Worm (Caenorhabditis elegans) whole organism, late embryonic: Measurements from ENCODE around the gene git-1.

Experiments
- F13H6.1 ChIP-seq: sonication (generic microtip); optimal IDR thresholded peaks from 2 replicates; lab custom pipeline; 2016; ENCODE audit warnings: missing genetic modification characterization, missing compliant biosample characterization
- T23F11.4 ChIP-seq: fragments of 200-800 bp; sonication (Bioruptor generic); optimal IDR thresholded peaks from 2 replicates; lab custom pipeline; 2018; ENCODE audit warnings: mild to moderate bottlenecking, missing genetic modification characterization, missing compliant biosample characterization
- ama-1 ChIP-seq: fragments of 150-350 bp; optimal IDR thresholded peaks from 2 replicates; lab custom pipeline; 2014
- ceh-14 ChIP-seq: sonication (generic microtip); optimal IDR thresholded peaks from 2 replicates; lab custom pipeline; 2016; ENCODE audit warnings: missing genotype, missing genetic modification characterization, missing compliant biosample characterization
- ceh-18 ChIP-seq: sonication (generic microtip); optimal IDR thresholded peaks from 2 replicates; lab custom pipeline; 2016; ENCODE audit warnings: missing genetic modification characterization, missing compliant biosample characterization
- ceh-19 ChIP-seq: fragments of 200-800 bp; sonication (Bioruptor generic); optimal IDR thresholded peaks from 2 replicates; lab custom pipeline; 2018; ENCODE audit warnings: mild to moderate bottlenecking, missing genetic modification characterization, missing compliant biosample characterization
- ceh-2 ChIP-seq: sonication (generic microtip); optimal IDR thresholded peaks from 2 replicates; lab custom pipeline; 2016; ENCODE audit warnings: missing genotype, missing genetic modification characterization, missing compliant biosample characterization
- ceh-22 ChIP-seq: sonication (generic microtip); optimal IDR thresholded peaks from 2 replicates; lab custom pipeline; 2017; ENCODE audit warnings: missing biosample characterization, missing genetic modification characterization
- ceh-24 ChIP-seq: sonication (generic microtip); optimal IDR thresholded peaks from 2 replicates; lab custom pipeline; 2016; ENCODE audit warnings: mild to moderate bottlenecking, missing genetic modification characterization, missing compliant biosample characterization
- ceh-30 ChIP-seq: fragments of 150-350 bp; optimal IDR thresholded peaks from 2 replicates; lab custom pipeline; 2014; ENCODE audit warnings: missing biosample characterization, missing genetic modification characterization
- ceh-34 ChIP-seq: sonication (generic microtip); optimal IDR thresholded peaks from 2 replicates; lab custom pipeline; 2016; ENCODE audit warnings: mild to moderate bottlenecking, missing genetic modification characterization, missing compliant biosample characterization
- ceh-45 ChIP-seq: fragments of 200-800 bp; sonication (Bioruptor generic); IDR thresholded peaks from 2 replicates; pipeline ENCODE4 v1.3.6; 2022; ENCODE audit warnings: missing genetic modification reagents, missing genetic modification characterization, missing compliant biosample characterization
- ceh-48 ChIP-seq: sonication (generic microtip); optimal IDR thresholded peaks from 2 replicates; lab custom pipeline; 2016; ENCODE audit warnings: missing genetic modification characterization, inconsistent platforms, missing compliant biosample characterization
- ceh-9 ChIP-seq: sonication (generic microtip); optimal IDR thresholded peaks from 2 replicates; lab custom pipeline; 2016; ENCODE audit warnings: mild to moderate bottlenecking, missing genetic modification characterization, inconsistent platforms, missing compliant biosample characterization
- che-1 ChIP-seq: sonication (generic microtip); optimal IDR thresholded peaks from 2 replicates; lab custom pipeline; 2016; ENCODE audit warnings: mild to moderate bottlenecking, missing genetic modification characterization, missing compliant biosample characterization
- dmd-4 ChIP-seq: sonication (generic microtip); optimal IDR thresholded peaks from 2 replicates; lab custom pipeline; 2016; ENCODE audit warnings: borderline replicate concordance, missing genetic modification characterization, missing compliant biosample characterization
- dve-1 ChIP-seq: sonication (generic microtip); optimal IDR thresholded peaks from 2 replicates; lab custom pipeline; 2017; ENCODE audit warnings: antibody characterized with exemption, mild to moderate bottlenecking, missing genetic modification characterization, missing compliant biosample characterization
- elt-2 ChIP-seq: sonication (generic microtip); optimal IDR thresholded peaks from 2 replicates; lab custom pipeline; 2016; ENCODE audit warnings: missing genetic modification reagents, missing genetic modification characterization, missing compliant biosample characterization
- elt-4 ChIP-seq: sonication (generic microtip); optimal IDR thresholded peaks from 2 replicates; lab custom pipeline; 2016; ENCODE audit warnings: missing genetic modification characterization, missing compliant biosample characterization
- ets-4 ChIP-seq: sonication (generic microtip); optimal IDR thresholded peaks from 2 replicates; lab custom pipeline; 2016; ENCODE audit warnings: missing genetic modification characterization, missing compliant biosample characterization
- eyg-1 ChIP-seq: sonication (generic microtip); optimal IDR thresholded peaks from 2 replicates; lab custom pipeline; 2016; ENCODE audit warnings: missing genotype, missing genetic modification characterization, missing compliant biosample characterization
- gmeb-2 ChIP-seq: sonication (generic microtip); optimal IDR thresholded peaks from 2 replicates; lab custom pipeline; 2016; ENCODE audit warnings: missing genetic modification characterization, inconsistent platforms, missing compliant biosample characterization
- hlh-13 ChIP-seq: fragments of 200-800 bp; sonication (Bioruptor generic); optimal IDR thresholded peaks from 2 replicates; lab custom pipeline; 2018; ENCODE audit warnings: mild to moderate bottlenecking, missing genetic modification characterization, missing compliant biosample characterization
- hlh-6 ChIP-seq: sonication (generic microtip); optimal IDR thresholded peaks from 2 replicates; lab custom pipeline; 2016; ENCODE audit warnings: missing genotype, missing genetic modification characterization, missing compliant biosample characterization
- hlh-8 ChIP-seq: sonication (generic microtip); optimal IDR thresholded peaks from 2 replicates; lab custom pipeline; 2016; ENCODE audit warnings: missing genotype, missing genetic modification characterization, missing compliant biosample characterization
- lim-6 ChIP-seq: sonication (generic microtip); optimal IDR thresholded peaks from 2 replicates; lab custom pipeline; 2016; ENCODE audit warnings: missing genetic modification characterization, missing compliant biosample characterization
- madf-2 ChIP-seq: sonication (generic microtip); optimal IDR thresholded peaks from 2 replicates; lab custom pipeline; 2017; ENCODE audit warnings: missing genetic modification characterization, missing compliant biosample characterization
- mec-3 ChIP-seq: sonication (generic microtip); optimal IDR thresholded peaks from 2 replicates; lab custom pipeline; 2016; ENCODE audit warnings: borderline replicate concordance, missing genetic modification characterization, missing compliant biosample characterization
- nhr-232 ChIP-seq: sonication (generic microtip); optimal IDR thresholded peaks from 2 replicates; lab custom pipeline; 2016; ENCODE audit warnings: missing genetic modification characterization, missing compliant biosample characterization
- npax-4 ChIP-seq: sonication (generic microtip); optimal IDR thresholded peaks from 2 replicates; lab custom pipeline; 2016; ENCODE audit warnings: missing genetic modification characterization, missing compliant biosample characterization
- odd-2 ChIP-seq: sonication (generic microtip); optimal IDR thresholded peaks from 2 replicates; lab custom pipeline; 2017; ENCODE audit warnings: antibody characterized with exemption, mild to moderate bottlenecking, missing genetic modification characterization, missing compliant biosample characterization
- pag-3 ChIP-seq: sonication (generic microtip); optimal IDR thresholded peaks from 2 replicates; lab custom pipeline; 2016; ENCODE audit warnings: missing compliant biosample characterization, missing genetic modification characterization, borderline replicate concordance
- pat-9 ChIP-seq: fragments of 200-800 bp; sonication (Bioruptor generic); optimal IDR thresholded peaks from 2 replicates; lab custom pipeline; 2018; ENCODE audit warnings: mild to moderate bottlenecking, missing genetic modification characterization, moderate library complexity, missing compliant biosample characterization
- pha-2 ChIP-seq: sonication (generic microtip); optimal IDR thresholded peaks from 2 replicates; lab custom pipeline; 2017; ENCODE audit warnings: mild to moderate bottlenecking, missing genetic modification characterization, missing compliant biosample characterization
- pqm-1 ChIP-seq: sonication (generic microtip); optimal IDR thresholded peaks from 2 replicates; lab custom pipeline; 2016; ENCODE audit warnings: missing genetic modification characterization, missing compliant biosample characterization
- ref-2 ChIP-seq: sonication (generic microtip); optimal IDR thresholded peaks from 2 replicates; lab custom pipeline; 2016; ENCODE audit warnings: missing genetic modification characterization, missing compliant biosample characterization
- rnt-1 ChIP-seq: sonication (generic microtip); optimal IDR thresholded peaks from 2 replicates; lab custom pipeline; 2016; ENCODE audit warnings: missing genetic modification characterization, missing compliant biosample characterization
- sdc-2 ChIP-seq: sonication (generic microtip); optimal IDR thresholded peaks from 2 replicates; lab custom pipeline; 2016; ENCODE audit warnings: missing genotype, missing genetic modification characterization, missing compliant biosample characterization
- sox-4 ChIP-seq: sonication (generic microtip); optimal IDR thresholded peaks from 2 replicates; lab custom pipeline; 2017; ENCODE audit warnings: mild to moderate bottlenecking, missing genetic modification characterization, inconsistent platforms, missing compliant biosample characterization
- tbx-2 ChIP-seq: sonication (generic microtip); optimal IDR thresholded peaks from 2 replicates; lab custom pipeline; 2016; ENCODE audit warnings: missing genetic modification characterization, missing compliant biosample characterization
- ttx-3 ChIP-seq: sonication (generic microtip); optimal IDR thresholded peaks from 2 replicates; lab custom pipeline; 2016; ENCODE audit warnings: missing genetic modification reagents, missing genetic modification characterization, missing compliant biosample characterization
- unc-42 ChIP-seq: sonication (generic microtip); optimal IDR thresholded peaks from 2 replicates; lab custom pipeline; 2016; ENCODE audit warnings: missing genotype, missing genetic modification characterization, missing compliant biosample characterization
- unc-55 ChIP-seq: sonication (generic microtip); optimal IDR thresholded peaks from 2 replicates; lab custom pipeline; 2017; ENCODE audit warnings: missing biosample characterization, missing genetic modification reagents, missing genetic modification characterization
- unc-86 ChIP-seq: sonication (generic microtip); optimal IDR thresholded peaks from 2 replicates; lab custom pipeline; 2016; ENCODE audit warnings: missing genetic modification characterization, missing compliant biosample characterization
- ztf-16 ChIP-seq: sonication (generic microtip); optimal IDR thresholded peaks from 2 replicates; lab custom pipeline; 2017; ENCODE audit warnings: missing genetic modification characterization, missing compliant biosample characterization

Gene git-1

DNA sequence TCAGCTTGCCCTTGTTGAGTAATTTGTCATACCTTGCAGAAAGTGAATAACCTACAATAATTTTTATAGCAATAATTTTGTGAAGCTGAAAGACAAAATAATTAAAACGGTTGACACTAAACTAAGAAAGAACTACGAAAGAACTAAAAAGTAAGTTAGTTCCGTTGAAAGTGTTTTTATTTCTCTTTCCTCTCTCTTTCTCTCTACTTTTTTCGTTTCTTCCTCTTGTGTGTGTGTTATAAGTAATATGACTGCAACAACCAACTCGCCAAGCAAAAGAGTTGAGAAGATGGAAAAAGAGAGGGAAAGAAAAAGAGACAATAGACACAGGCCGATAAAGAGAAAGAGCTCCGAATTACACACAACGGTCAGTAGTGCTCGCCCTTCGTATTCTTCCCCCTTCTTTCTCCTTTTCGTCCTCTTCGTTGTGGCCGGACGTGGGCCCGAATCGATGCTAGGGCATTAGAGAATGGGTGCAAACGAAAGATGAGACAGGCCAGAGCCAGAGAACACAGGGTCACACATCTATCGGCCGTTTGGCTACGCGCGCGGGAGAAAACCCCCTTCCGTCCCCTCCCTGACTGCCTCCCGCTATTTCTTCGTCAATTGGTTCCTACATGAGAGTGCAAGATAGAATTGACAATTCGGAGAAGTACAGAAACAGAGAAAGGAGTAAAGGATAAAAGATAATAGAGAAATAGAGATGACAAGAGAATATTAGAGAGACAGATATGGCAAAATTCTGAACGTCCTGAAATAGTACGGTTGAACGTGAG is 30.7 kb downstream of the git-1 start, which contains the start of gene syd-2 (continued):
- TF ChIP-seq ztf-16 (tag; lab: Kevin White, UChicago): no peak
- TF ChIP-seq hlh-13 (GFP tag; lab: Kevin White, UChicago): no peak
- peak; percentile 46 for TF ChIP-seq sox-4 (tag; lab: Kevin White, UChicago)
- TF ChIP-seq tbx-2: peak; percentile 92
- peak; percentile 3 for TF ChIP-seq ceh-24
- TF ChIP-seq pha-2: peak; percentile 69
- TF ChIP-seq pag-3: no peak
- TF ChIP-seq T23F11.4: peak; percentile 64
- peak; percentile 38 for TF ChIP-seq pat-9
- TF ChIP-seq ceh-18: peak; percentile 92
- peak; percentile 31 for TF ChIP-seq ets-4 (tag; lab: Kevin White, UChicago)
- TF ChIP-seq unc-42 (tag; lab: Kevin White, UChicago): peak; percentile 83
- no peak for TF ChIP-seq mec-3 (tag; lab: Kevin White, UChicago)
- TF ChIP-seq F13H6.1 (tag; lab: Kevin White, UChicago): peak; percentile 64
- no peak for TF ChIP-seq ceh-45 (GFP tag; lab: Robert Waterston, UW)
- TF ChIP-seq madf-2: peak; percentile 45
- TF ChIP-seq ceh-22: no peak
- TF ChIP-seq ceh-30 (tag; lab: Kevin White, UChicago): no peak
- peak; percentile 68 for TF ChIP-seq ceh-2
- peak; percentile 19 for TF ChIP-seq dve-1 (tag; lab: Kevin White, UChicago)
- no peak for TF ChIP-seq unc-86 (tag; lab: Kevin White, UChicago)
- TF ChIP-seq ttx-3: peak; percentile 4
- TF ChIP-seq sdc-2: peak; percentile 80
- TF ChIP-seq elt-2 (tag; lab: Kevin White, UChicago): peak; percentile 57
- TF ChIP-seq ref-2 (tag; lab: Kevin White, UChicago): peak; percentile 93
- peak; percentile 52 for TF ChIP-seq dmd-4 (tag; lab: Kevin White, UChicago)
- peak; percentile 90 for TF ChIP-seq rnt-1
- peak; percentile 2 for TF ChIP-seq nhr-232 (tag; lab: Kevin White, UChicago)
- TF ChIP-seq elt-4 (tag; lab: Kevin White, UChicago): no peak
- TF ChIP-seq pqm-1 (tag; lab: Kevin White, UChicago): no peak
- no peak for TF ChIP-seq npax-4 (tag; lab: Kevin White, UChicago)
- no peak for TF ChIP-seq odd-2 (tag; lab: Kevin White, UChicago)
- peak; percentile 82 for TF ChIP-seq ceh-14
- no peak for TF ChIP-seq ama-1 (lab: Kevin White, UChicago)
- no peak for TF ChIP-seq che-1 (tag; lab: Kevin White, UChicago)

DNA sequence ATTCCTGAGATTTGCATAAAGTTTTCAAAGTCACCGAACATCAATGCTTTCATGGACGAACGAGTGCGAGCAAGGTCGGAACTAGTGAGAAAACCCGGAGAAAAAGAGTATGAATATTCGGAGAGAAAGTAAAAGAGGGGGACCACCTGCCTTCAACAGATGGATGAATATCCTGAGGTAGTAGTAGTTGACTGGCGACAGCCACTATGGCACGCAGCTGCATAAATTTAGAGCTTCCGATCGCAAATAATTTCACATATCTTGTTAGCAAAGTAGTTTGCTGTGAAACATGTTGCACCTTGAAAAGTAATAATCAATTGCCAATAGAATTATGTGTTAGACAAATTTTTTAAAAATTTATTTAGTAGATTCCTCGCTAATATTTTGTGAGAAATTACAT is 32.1 kb downstream of the git-1 start:
- TF ChIP-seq ceh-9 (no peak), ref-2 (tag; lab: Kevin White, UChicago) (no peak), ceh-19 (GFP tag; lab: Kevin White, UChicago) (no peak), gmeb-2 (tag; lab: Kevin White, UChicago) (no peak), ceh-22 (no peak), eyg-1 (no peak), ceh-34 (tag; lab: Kevin White, UChicago) (no peak), unc-55 (GFP tag; lab: Kevin White, UChicago) (no peak)

- TF ChIP-seq hlh-6: no peak
- no peak for TF ChIP-seq ceh-45 (GFP tag; lab: Robert Waterston, UW)
- no peak for TF ChIP-seq ref-2 (tag; lab: Kevin White, UChicago)
- no peak for TF ChIP-seq ceh-48
- TF ChIP-seq hlh-8 (tag; lab: Kevin White, UChicago): no peak
- no peak for TF ChIP-seq pqm-1 (tag; lab: Kevin White, UChicago)
- TF ChIP-seq lim-6 (tag; lab: Kevin White, UChicago): no peak
- no peak for TF ChIP-seq elt-2 (tag; lab: Kevin White, UChicago)
- TF ChIP-seq ceh-22: no peak
- no peak for TF ChIP-seq ets-4 (tag; lab: Kevin White, UChicago)
- TF ChIP-seq pha-2: no peak
- no peak for TF ChIP-seq npax-4 (tag; lab: Kevin White, UChicago)
Observed at ce11 chrX:10559203-10559602, 34.5 kb downstream of the git-1 start, which contains the start of gene F59F5.7. Gene F59F5.7, plus strand, starts transcription at chrX:10559503.
